Fruit fly (Drosophila melanogaster) whole organism, embryonic: ENCODE measurements around the gene CG6012.
A peak's percentile ranks its signal among the peaks of the same experiment; 100 is the strongest.

Experiments
- B-H2 ChIP-seq: fragments of 200-800 bp; sonication (Bioruptor generic); optimal IDR thresholded peaks from 2 replicates; lab custom pipeline; 2018; ENCODE audit warnings: missing biosample characterization, mild to moderate bottlenecking, missing genetic modification characterization
- Bdp1 ChIP-seq: fragments of 200-800 bp; sonication (Bioruptor generic); optimal IDR thresholded peaks from 3 replicates; lab custom pipeline; 2016; ENCODE audit warnings: missing biosample characterization, missing genetic modification characterization
- Bgb ChIP-seq: fragments of 200-800 bp; sonication (Bioruptor generic); IDR thresholded peaks from 2 replicates; pipeline ENCODE4 v1.3.6; 2022; ENCODE audit warnings: missing biosample characterization, missing genetic modification characterization; ENCODE audit not compliant: partially characterized antibody
- Blimp-1 ChIP-seq: fragments of 200-800 bp; sonication (Bioruptor generic); optimal IDR thresholded peaks from 3 replicates; lab custom pipeline; 2018; ENCODE audit warnings: missing biosample characterization, missing genetic modification characterization, mild to moderate bottlenecking, moderate library complexity, missing genetic modification reagents
- CG10274 ChIP-seq: fragments of 200-800 bp; sonication (Bioruptor generic); optimal IDR thresholded peaks from 3 replicates; lab custom pipeline; 2017; ENCODE audit warnings: missing biosample characterization, mild to moderate bottlenecking, missing genetic modification characterization
- CG10321 ChIP-seq: fragments of 200-800 bp; sonication (Bioruptor generic); IDR thresholded peaks from 2 replicates; pipeline ENCODE4 v1.3.6; 2022; ENCODE audit warnings: missing biosample characterization, missing genetic modification characterization
- CG11398 ChIP-seq: fragments of 200-800 bp; sonication (Bioruptor generic); optimal IDR thresholded peaks from 2 replicates; lab custom pipeline; 2016; ENCODE audit warnings: missing biosample characterization, missing genetic modification characterization
- CG12769 ChIP-seq: fragments of 200-800 bp; sonication (Bioruptor generic); optimal IDR thresholded peaks from 2 replicates; lab custom pipeline; 2019; ENCODE audit warnings: missing biosample characterization, mild to moderate bottlenecking, missing genetic modification characterization, moderate library complexity
- CG12942 ChIP-seq: fragments of 200-800 bp; sonication (Bioruptor generic); optimal IDR thresholded peaks from 3 replicates; lab custom pipeline; 2016; ENCODE audit warnings: missing biosample characterization, missing genetic modification characterization
- CG13775 ChIP-seq: fragments of 200-800 bp; sonication (Bioruptor generic); optimal IDR thresholded peaks from 3 replicates; lab custom pipeline; 2017; ENCODE audit warnings: missing biosample characterization, mild to moderate bottlenecking, missing genetic modification characterization
- CG15073 ChIP-seq: fragments of 200-800 bp; sonication (Bioruptor generic); optimal IDR thresholded peaks from 2 replicates; lab custom pipeline; 2016; ENCODE audit warnings: missing biosample characterization, missing genetic modification characterization
- CG15479 ChIP-seq: fragments of 200-800 bp; sonication (Bioruptor generic); optimal IDR thresholded peaks from 3 replicates; lab custom pipeline; 2019; ENCODE audit warnings: missing biosample characterization, mild to moderate bottlenecking, missing genetic modification characterization, moderate library complexity
- CG16779 ChIP-seq: fragments of 200-800 bp; sonication (Bioruptor generic); IDR thresholded peaks from 2 replicates; pipeline ENCODE4 v1.3.6; 2022; ENCODE audit warnings: missing biosample characterization, missing genetic modification characterization
- CG16863 ChIP-seq: fragments of 200-800 bp; sonication (Bioruptor generic); optimal IDR thresholded peaks from 3 replicates; lab custom pipeline; 2016; ENCODE audit warnings: missing biosample characterization, missing genetic modification characterization
- CG17361 ChIP-seq: fragments of 200-800 bp; sonication (Bioruptor generic); IDR thresholded peaks from 3 replicates; pipeline ENCODE4 v1.3.6; 2022; ENCODE audit warnings: missing biosample characterization, missing genetic modification characterization
- CG1832 ChIP-seq: fragments of 200-800 bp; sonication (Bioruptor generic); optimal IDR thresholded peaks from 2 replicates; lab custom pipeline; 2017; ENCODE audit warnings: missing biosample characterization, mild to moderate bottlenecking, missing genetic modification characterization, inconsistent platforms
- CG2120 ChIP-seq: fragments of 200-800 bp; sonication (Bioruptor generic); optimal IDR thresholded peaks from 3 replicates; lab custom pipeline; 2016; ENCODE audit warnings: missing biosample characterization, missing genetic modification characterization
- CG2678 ChIP-seq: fragments of 200-800 bp; sonication (Bioruptor generic); optimal IDR thresholded peaks from 3 replicates; lab custom pipeline; 2019; ENCODE audit warnings: missing biosample characterization, mild to moderate bottlenecking, missing genetic modification characterization, moderate library complexity
- CG34224 ChIP-seq: fragments of 200-800 bp; sonication (Bioruptor generic); IDR thresholded peaks from 3 replicates; pipeline ENCODE4 v1.3.6; 2022; ENCODE audit warnings: missing biosample characterization, missing genetic modification characterization; ENCODE audit not compliant: partially characterized antibody
- CG34376 ChIP-seq: fragments of 200-800 bp; sonication (Bioruptor generic); optimal IDR thresholded peaks from 2 replicates; lab custom pipeline; 2018; ENCODE audit warnings: missing biosample characterization, mild to moderate bottlenecking, missing genetic modification characterization
- CG34422 ChIP-seq: fragments of 200-800 bp; sonication (Bioruptor generic); IDR thresholded peaks from 3 replicates; pipeline ENCODE4 v1.3.6; 2022; ENCODE audit warnings: missing biosample characterization, missing genetic modification characterization
- CG3995 ChIP-seq: fragments of 200-800 bp; sonication (Bioruptor generic); optimal IDR thresholded peaks from 3 replicates; lab custom pipeline; 2016; ENCODE audit warnings: missing biosample characterization, missing genetic modification characterization
- CG4820 ChIP-seq: fragments of 200-800 bp; sonication (Bioruptor generic); optimal IDR thresholded peaks from 3 replicates; lab custom pipeline; 2016; ENCODE audit warnings: missing biosample characterization, missing genetic modification characterization
- CG5953 ChIP-seq: fragments of 200-800 bp; sonication (Bioruptor generic); IDR thresholded peaks from 2 replicates; pipeline ENCODE4 v1.3.6; 2022; ENCODE audit warnings: missing biosample characterization, missing genetic modification characterization
- CG6683 ChIP-seq: fragments of 200-800 bp; sonication (Bioruptor generic); optimal IDR thresholded peaks from 2 replicates; lab custom pipeline; 2017; ENCODE audit warnings: missing biosample characterization, mild to moderate bottlenecking, missing genetic modification characterization, missing genetic modification reagents
- CG6689 ChIP-seq: fragments of 200-800 bp; sonication (Bioruptor generic); IDR thresholded peaks from 2 replicates; pipeline ENCODE4 v1.3.6; 2022; ENCODE audit warnings: missing biosample characterization, missing genetic modification characterization
- CG9215 ChIP-seq: fragments of 200-800 bp; sonication (Bioruptor generic); IDR thresholded peaks from 2 replicates; pipeline ENCODE4 v1.3.6; 2022; ENCODE audit warnings: missing biosample characterization, missing genetic modification characterization
- CG9437 ChIP-seq: fragments of 200-800 bp; sonication (Bioruptor generic); optimal IDR thresholded peaks from 2 replicates; lab custom pipeline; 2018; ENCODE audit warnings: missing biosample characterization, mild to moderate bottlenecking, missing genetic modification characterization
- Dfd ChIP-seq, 2 experiments: fragments of >200 bp; optimal IDR thresholded peaks; 2 replicates each; lab custom pipeline; 2017; ENCODE audit warnings: missing biosample characterization in 2 of 2, missing genetic modification characterization in 2 of 2
- Gsc ChIP-seq: fragments of 200-800 bp; sonication (Bioruptor generic); IDR thresholded peaks from 2 replicates; pipeline ENCODE4 v1.3.6; 2022; ENCODE audit warnings: missing biosample characterization, missing genetic modification characterization
- NC2α ChIP-seq: fragments of 200-800 bp; sonication (Bioruptor generic); optimal IDR thresholded peaks from 2 replicates; lab custom pipeline; 2016; ENCODE audit warnings: missing biosample characterization, missing genetic modification characterization
- Side ChIP-seq: fragments of 200-800 bp; sonication (Bioruptor generic); optimal IDR thresholded peaks from 2 replicates; lab custom pipeline; 2016; ENCODE audit warnings: missing biosample characterization, missing genetic modification characterization
- Spps ChIP-seq: fragments of 200-800 bp; sonication (Bioruptor generic); optimal IDR thresholded peaks from 2 replicates; lab custom pipeline; 2018; ENCODE audit warnings: missing biosample characterization, mild to moderate bottlenecking, missing genetic modification characterization
- Usf ChIP-seq: fragments of 200-800 bp; sonication (Bioruptor generic); optimal IDR thresholded peaks from 2 replicates; lab custom pipeline; 2017; ENCODE audit warnings: missing genotype, missing biosample characterization, missing genetic modification characterization
- abd-A ChIP-seq: fragments of 200-800 bp; sonication (Bioruptor generic); optimal IDR thresholded peaks from 3 replicates; lab custom pipeline; 2019; ENCODE audit warnings: missing biosample characterization, mild to moderate bottlenecking, missing genetic modification characterization, moderate library complexity
- bowl ChIP-seq: fragments of 200-800 bp; sonication (Bioruptor generic); IDR thresholded peaks from 2 replicates; pipeline ENCODE4 v1.3.6; 2022; ENCODE audit warnings: missing biosample characterization, missing genetic modification characterization
- btn ChIP-seq: fragments of 200-800 bp; sonication (Bioruptor generic); optimal IDR thresholded peaks from 2 replicates; lab custom pipeline; 2016; ENCODE audit warnings: missing biosample characterization, missing genetic modification characterization
- chinmo ChIP-seq: fragments of 200-800 bp; sonication (Bioruptor generic); IDR thresholded peaks from 4 replicates; pipeline ENCODE4 v1.3.6; 2022; ENCODE audit warnings: missing biosample characterization, missing genetic modification characterization; ENCODE audit not compliant: partially characterized antibody
- dati ChIP-seq: fragments of 200-800 bp; sonication (Bioruptor generic); IDR thresholded peaks from 2 replicates; pipeline ENCODE4 v1.3.6; 2022; ENCODE audit warnings: missing biosample characterization, missing genetic modification characterization
- dmrt11E ChIP-seq: fragments of 200-800 bp; sonication (Bioruptor generic); optimal IDR thresholded peaks from 3 replicates; lab custom pipeline; 2018; ENCODE audit warnings: missing biosample characterization, mild to moderate bottlenecking, missing genetic modification characterization, moderate library complexity
- fd102C ChIP-seq: fragments of 200-800 bp; sonication (Bioruptor generic); optimal IDR thresholded peaks from 2 replicates; lab custom pipeline; 2018; ENCODE audit warnings: missing biosample characterization, mild to moderate bottlenecking, missing genetic modification characterization, moderate library complexity
- h ChIP-seq: fragments of >200 bp; optimal IDR thresholded peaks from 2 replicates; lab custom pipeline; 2017
- jing ChIP-seq: fragments of 200-800 bp; sonication (Bioruptor generic); optimal IDR thresholded peaks from 2 replicates; lab custom pipeline; 2018; ENCODE audit warnings: missing biosample characterization, mild to moderate bottlenecking, missing genetic modification characterization
- nerfin-1 ChIP-seq: fragments of 200-800 bp; sonication (Bioruptor generic); optimal IDR thresholded peaks from 3 replicates; lab custom pipeline; 2019; ENCODE audit warnings: missing biosample characterization, mild to moderate bottlenecking, missing genetic modification characterization, moderate library complexity
- nerfin-2 ChIP-seq: fragments of 200-800 bp; sonication (Bioruptor generic); IDR thresholded peaks from 2 replicates; pipeline ENCODE4 v1.3.6; 2022; ENCODE audit warnings: missing biosample characterization, missing genetic modification characterization; ENCODE audit not compliant: partially characterized antibody
- pum ChIP-seq: fragments of 200-800 bp; sonication (Bioruptor generic); optimal IDR thresholded peaks from 2 replicates; lab custom pipeline; 2016; ENCODE audit warnings: missing biosample characterization, missing genetic modification characterization
- ro ChIP-seq: fragments of 200-800 bp; sonication (Bioruptor generic); IDR thresholded peaks from 2 replicates; pipeline ENCODE4 v1.3.6; 2022; ENCODE audit warnings: missing biosample characterization, missing genetic modification characterization
- slp2 ChIP-seq: fragments of 200-800 bp; sonication (Bioruptor generic); optimal IDR thresholded peaks from 2 replicates; lab custom pipeline; 2016; ENCODE audit warnings: missing biosample characterization, missing genetic modification characterization
- ssp ChIP-seq: fragments of 200-800 bp; sonication (Bioruptor generic); IDR thresholded peaks from 2 replicates; pipeline ENCODE4 v1.3.6; 2022; ENCODE audit warnings: missing biosample characterization, missing genetic modification characterization
- tin ChIP-seq: fragments of 200-800 bp; sonication (Bioruptor generic); optimal IDR thresholded peaks from 3 replicates; lab custom pipeline; 2016; ENCODE audit warnings: missing biosample characterization, missing genetic modification characterization
- toy ChIP-seq: fragments of 200-800 bp; sonication (Bioruptor generic); IDR thresholded peaks from 2 replicates; pipeline ENCODE4 v1.3.6; 2022; ENCODE audit warnings: missing biosample characterization, missing genetic modification characterization
- unpg ChIP-seq: fragments of 200-800 bp; sonication (Bioruptor generic); optimal IDR thresholded peaks from 3 replicates; lab custom pipeline; 2018; ENCODE audit warnings: missing biosample characterization, mild to moderate bottlenecking, missing genetic modification characterization, moderate library complexity
- vnd ChIP-seq: fragments of 200-800 bp; sonication (Bioruptor generic); IDR thresholded peaks from 3 replicates; pipeline ENCODE4 v1.3.6; 2022; ENCODE audit warnings: missing biosample characterization, missing genetic modification characterization; ENCODE audit not compliant: partially characterized antibody

Gene CG6012

dm6 chr2L:16886459-16886858, 25.2 kb upstream of the CG6012 start (continued):
- TF ChIP-seq pum (GFP tag; lab: Kevin White, UChicago), result no peak
- TF ChIP-seq vnd (GFP tag; lab: Robert Waterston, UW), result no peak
- peak; percentile 37; the same call in 1 of the 2 replicates for TF ChIP-seq Bgb (GFP tag; lab: Robert Waterston, UW)
- TF ChIP-seq CG16863 (GFP tag; lab: Kevin White, UChicago), result no peak
- TF ChIP-seq CG6683 (GFP tag; lab: Kevin White, UChicago), result no peak
- no peak for TF ChIP-seq dmrt11E
- no peak for TF ChIP-seq CG10274 (GFP tag; lab: Kevin White, UChicago)
- TF ChIP-seq Dfd (GFP tag; optimal IDR thresholded peaks at IDR 0.05; lab: Kevin White, UChicago), result no peak
- TF ChIP-seq nerfin-2 (GFP tag; lab: Robert Waterston, UW), result no peak
- no peak for TF ChIP-seq B-H2 (GFP tag; lab: Kevin White, UChicago)
- TF ChIP-seq Blimp-1 (GFP tag; lab: Kevin White, UChicago), result no peak
- no peak for TF ChIP-seq CG3995 (GFP tag; lab: Kevin White, UChicago)
- TF ChIP-seq CG17361 (GFP tag; lab: Robert Waterston, UW), result no peak
- TF ChIP-seq unpg (GFP tag; lab: Kevin White, UChicago), result no peak
- TF ChIP-seq tin (GFP tag; lab: Kevin White, UChicago), result no peak
- TF ChIP-seq NC2α (GFP tag; lab: Kevin White, UChicago), result no peak
- no peak for TF ChIP-seq Bdp1 (GFP tag; lab: Kevin White, UChicago)
- no peak for TF ChIP-seq CG6689 (GFP tag; lab: Robert Waterston, UW)
- TF ChIP-seq slp2 (GFP tag; lab: Kevin White, UChicago), result no peak
- TF ChIP-seq CG15479 (GFP tag; lab: Kevin White, UChicago), result no peak
- TF ChIP-seq bowl (GFP tag; lab: Robert Waterston, UW), result no peak
- TF ChIP-seq CG4820 (GFP tag; lab: Kevin White, UChicago), result no peak
- no peak for TF ChIP-seq Gsc (GFP tag; lab: Robert Waterston, UW)
- peak; percentile 21 for TF ChIP-seq abd-A (tag; lab: Kevin White, UChicago)
- TF ChIP-seq CG10321 (GFP tag; lab: Robert Waterston, UW), result no peak
- no peak for TF ChIP-seq Side (GFP tag; lab: Kevin White, UChicago)
- no peak for TF ChIP-seq CG2120 (GFP tag; lab: Kevin White, UChicago)
- TF ChIP-seq ssp (GFP tag; lab: Robert Waterston, UW), result no peak
- no peak for TF ChIP-seq CG9437
- no peak for TF ChIP-seq CG1832 (GFP tag; lab: Kevin White, UChicago)
- peak; percentile 1 for TF ChIP-seq CG34376
- TF ChIP-seq chinmo (GFP tag; lab: Robert Waterston, UW), result peak; percentile 93
- TF ChIP-seq ro (GFP tag; lab: Robert Waterston, UW), result no peak
- no peak for TF ChIP-seq CG13775 (GFP tag; lab: Kevin White, UChicago)
- no peak for TF ChIP-seq CG16779 (GFP tag; lab: Robert Waterston, UW)
- no peak for TF ChIP-seq nerfin-1 (tag; lab: Kevin White, UChicago)
- no peak for TF ChIP-seq CG9215 (GFP tag; lab: Robert Waterston, UW)
- no peak for TF ChIP-seq Spps (tag; lab: Kevin White, UChicago)
- TF ChIP-seq Usf (GFP tag; lab: Kevin White, UChicago), result no peak
- no peak for TF ChIP-seq CG2678 (tag; lab: Kevin White, UChicago)
- TF ChIP-seq btn (GFP tag; lab: Kevin White, UChicago), result no peak
- TF ChIP-seq toy (GFP tag; lab: Robert Waterston, UW), result no peak
- TF ChIP-seq CG15073 (GFP tag; lab: Kevin White, UChicago), result no peak
- TF ChIP-seq CG12769 (tag; lab: Kevin White, UChicago), result peak; percentile 69
- TF ChIP-seq CG12942 (GFP tag; lab: Kevin White, UChicago), result no peak
- no peak for TF ChIP-seq h (lab: Kevin White, UChicago)
- TF ChIP-seq CG5953 (GFP tag; lab: Robert Waterston, UW), result no peak
- TF ChIP-seq fd102C (GFP tag; lab: Kevin White, UChicago), result no peak
- no peak for TF ChIP-seq CG11398
- no peak for TF ChIP-seq jing
- no peak for TF ChIP-seq CG34422 (GFP tag; lab: Robert Waterston, UW)
- TF ChIP-seq dati (GFP tag; lab: Robert Waterston, UW), result no peak
- no peak for TF ChIP-seq CG34224 (GFP tag; lab: Robert Waterston, UW)
